Worm (Caenorhabditis elegans) whole organism, young adult: ENCODE data around the gene ttr-44.

ENCODE experiments used
- F55B11.4 ChIP-seq: sonication (generic microtip); optimal IDR thresholded peaks from 2 replicates; lab custom pipeline; 2016; ENCODE audit warnings: missing compliant biosample characterization, missing genetic modification characterization, borderline replicate concordance; ENCODE audit not compliant: insufficient read depth
- Y53G8AR.9 ChIP-seq: fragments of 200-800 bp; sonication (Bioruptor generic); conservative IDR thresholded peaks from 2 replicates; pipeline ENCODE4 v1.3.6; 2022; ENCODE audit warnings: missing genetic modification reagents, missing genetic modification characterization, missing compliant biosample characterization
- rpc-1 ChIP-seq, 2 experiments: fragments of 150-350 bp in 1 of 2; sonication (generic microtip) in 1 of 2; optimal IDR thresholded peaks; 2 replicates each; lab custom pipeline; 2014 to 2018; ENCODE audit warnings: missing biosample characterization in 1 of 2, missing genetic modification characterization in 1 of 2, missing genetic modification reagents in 1 of 2, missing genotype in 1 of 2
- unc-62 ChIP-seq: fragments of 150-350 bp; optimal IDR thresholded peaks from 2 replicates; lab custom pipeline; 2014; ENCODE audit warnings: missing biosample characterization, missing genetic modification reagents, missing genetic modification characterization
- ztf-3 ChIP-seq: fragments of 200-800 bp; sonication (Bioruptor generic); optimal IDR thresholded peaks from 2 replicates; lab custom pipeline; 2018; ENCODE audit warnings: mild to moderate bottlenecking, missing genetic modification characterization, missing compliant biosample characterization

DNA sequence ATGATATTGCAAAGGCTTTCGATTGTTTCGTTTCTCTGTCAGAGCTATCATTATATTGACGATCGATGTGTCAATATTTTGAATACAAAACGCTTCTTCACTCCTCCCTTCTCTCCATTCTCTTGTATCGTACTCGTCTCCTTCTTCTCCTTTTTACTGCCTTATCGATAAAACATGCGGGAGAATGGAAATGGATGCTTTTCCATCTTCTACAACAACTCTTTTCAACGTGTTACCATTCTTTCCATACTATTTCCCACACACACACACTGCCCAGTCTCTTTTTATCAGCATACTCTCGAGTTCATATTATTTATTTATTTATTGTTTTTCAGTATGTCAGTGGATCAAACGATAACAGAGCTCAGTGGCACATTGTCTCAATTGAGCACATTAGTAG lies 48.1 kb upstream of the ttr-44 start, which contains the start of gene C50B8.6:
- TF ChIP-seq rpc-1 (optimal IDR thresholded peaks at IDR 0.05; lab: Kevin White, UChicago) (no peak), rpc-1 (tag; optimal IDR thresholded peaks at IDR 0.05; lab: Kevin White, UChicago) (no peak), F55B11.4 (no peak), unc-62 (GFP tag; lab: Kevin White, UChicago) (no peak), ztf-3 (GFP tag; lab: Kevin White, UChicago) (no peak), Y53G8AR.9 (no peak)
